Worm (Caenorhabditis elegans) whole organism, mixed stage, embryonic: ENCODE measurements around the gene gst-13.

Experiments
- blmp-1 ChIP-seq: fragments of 150-350 bp; optimal IDR thresholded peaks from 2 replicates; lab custom pipeline; 2014; ENCODE audit warnings: missing biosample characterization, missing genetic modification characterization
- drap-1 ChIP-seq: fragments of 200-800 bp; sonication (Bioruptor generic); optimal IDR thresholded peaks from 3 replicates; lab custom pipeline; 2018; ENCODE audit warnings: mild to moderate bottlenecking, missing genetic modification characterization, missing compliant biosample characterization
- ham-2 ChIP-seq: fragments of 200-800 bp; sonication (Bioruptor generic); optimal IDR thresholded peaks from 2 replicates; lab custom pipeline; 2018; ENCODE audit warnings: mild to moderate bottlenecking, missing genetic modification characterization, missing compliant biosample characterization
- lsy-2 ChIP-seq: fragments of 150-350 bp; optimal IDR thresholded peaks from 2 replicates; lab custom pipeline; 2014; ENCODE audit warnings: missing biosample characterization, missing genetic modification characterization
- mep-1 ChIP-seq: fragments of 150-350 bp; optimal IDR thresholded peaks from 2 replicates; lab custom pipeline; 2017; ENCODE audit warnings: missing biosample characterization, missing genetic modification reagents, missing genetic modification characterization, inconsistent platforms
- nhr-2 ChIP-seq: fragments of 150-350 bp; optimal IDR thresholded peaks from 2 replicates; lab custom pipeline; 2014; ENCODE audit warnings: missing biosample characterization, missing genetic modification characterization
- nhr-237 ChIP-seq: fragments of 150-350 bp; optimal IDR thresholded peaks from 2 replicates; lab custom pipeline; 2014; ENCODE audit warnings: missing biosample characterization, missing genetic modification characterization

ce11 chrII:9237719-9238118, 6.5 kb downstream of the gst-13 start:
- no peak for TF ChIP-seq nhr-237 (tag; lab: Kevin White, UChicago)
- no peak for TF ChIP-seq blmp-1 (tag; lab: Kevin White, UChicago)
- TF ChIP-seq mep-1 (tag; lab: Kevin White, UChicago) = no peak
- TF ChIP-seq drap-1 (GFP tag; lab: Kevin White, UChicago) = no peak
- TF ChIP-seq nhr-2 = no peak
- no peak for TF ChIP-seq lsy-2 (tag; lab: Kevin White, UChicago)
- no peak for TF ChIP-seq ham-2 (GFP tag; lab: Kevin White, UChicago)
